Fruit fly (Drosophila melanogaster) whole organism, larva: ENCODE results near the gene hbt.

ENCODE experiments used
- noc ChIP-seq: fragments of 200-800 bp; sonication (Bioruptor generic); optimal IDR thresholded peaks from 3 replicates; lab custom pipeline; 2019; ENCODE audit warnings: missing biosample characterization, mild to moderate bottlenecking, missing genetic modification characterization, moderate library complexity

hbt gene

DNA sequence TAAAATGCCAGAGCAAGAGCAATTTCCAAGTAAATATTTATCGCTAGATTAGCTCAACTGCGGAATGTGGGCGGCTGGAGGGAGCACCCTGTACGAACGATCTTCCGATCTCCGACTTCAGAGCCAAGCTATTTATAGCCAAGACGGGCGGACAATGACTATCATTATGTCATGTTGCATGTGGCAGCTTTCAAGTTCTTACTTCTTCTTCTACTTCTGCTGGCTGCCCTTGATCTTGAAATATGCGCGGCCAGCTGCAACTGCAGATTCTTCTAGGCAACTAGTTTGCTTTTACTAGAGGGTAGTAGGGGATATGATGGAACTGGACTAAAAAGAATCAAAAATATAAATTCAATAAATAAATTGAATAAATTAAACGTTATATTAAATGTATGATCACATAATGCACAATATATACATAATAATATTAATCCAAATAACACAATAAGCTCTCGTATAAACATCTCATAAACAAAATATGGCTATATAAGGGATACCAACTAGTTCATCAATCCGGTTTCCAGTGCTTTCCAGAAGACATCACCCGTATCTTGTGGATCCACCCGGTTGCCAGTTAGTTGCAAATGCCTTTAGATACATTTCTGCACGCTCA lies 62.8 kb downstream of the hbt start:
- TF ChIP-seq noc (tag; lab: Kevin White, UChicago): no peak

DNA sequence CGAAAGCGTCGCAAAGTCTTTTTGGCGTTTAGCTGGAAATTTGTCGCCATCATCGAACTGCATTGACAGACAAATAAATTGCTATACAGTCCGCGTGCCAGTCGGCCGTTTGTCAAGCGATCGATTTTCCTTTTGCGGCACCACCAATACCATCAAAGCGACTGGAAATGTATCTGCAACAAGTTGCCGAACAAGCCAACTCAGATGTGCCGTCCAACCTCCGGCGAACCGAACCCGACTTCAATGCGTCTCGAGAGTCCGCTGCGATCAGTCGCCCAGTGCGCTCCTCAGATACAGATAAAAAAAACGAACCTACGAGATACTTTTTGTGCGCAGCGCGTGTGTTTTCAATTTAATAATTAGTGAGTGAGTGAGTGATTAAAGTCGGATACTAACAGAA lies 64.3 kb downstream of the hbt start:
- no peak for TF ChIP-seq noc (tag; lab: Kevin White, UChicago)

DNA sequence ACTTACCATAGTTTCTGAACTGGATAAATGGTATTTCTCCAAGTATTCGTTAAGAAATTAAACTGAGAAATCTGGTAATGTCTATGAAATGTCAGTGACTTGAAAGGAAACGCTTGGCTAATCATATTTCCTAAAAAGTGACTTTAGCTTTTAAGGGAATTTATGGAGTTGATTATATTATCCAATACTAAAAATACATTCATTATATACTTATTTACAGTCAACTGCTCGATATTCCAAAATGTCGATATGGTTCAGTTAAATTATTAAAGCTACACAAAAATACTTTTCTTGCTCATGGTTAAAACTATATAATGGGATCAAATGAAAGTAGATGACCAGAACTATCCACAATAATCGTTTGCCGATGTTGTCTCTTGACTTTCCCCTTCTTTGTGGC lies 65.1 kb downstream of the hbt start, which contains the start of gene CG31848:
CG31848 (minus strand) TSS at position 101 of the 400 bp plus-strand sequence.
- TF ChIP-seq noc (tag; lab: Kevin White, UChicago): no peak

DNA sequence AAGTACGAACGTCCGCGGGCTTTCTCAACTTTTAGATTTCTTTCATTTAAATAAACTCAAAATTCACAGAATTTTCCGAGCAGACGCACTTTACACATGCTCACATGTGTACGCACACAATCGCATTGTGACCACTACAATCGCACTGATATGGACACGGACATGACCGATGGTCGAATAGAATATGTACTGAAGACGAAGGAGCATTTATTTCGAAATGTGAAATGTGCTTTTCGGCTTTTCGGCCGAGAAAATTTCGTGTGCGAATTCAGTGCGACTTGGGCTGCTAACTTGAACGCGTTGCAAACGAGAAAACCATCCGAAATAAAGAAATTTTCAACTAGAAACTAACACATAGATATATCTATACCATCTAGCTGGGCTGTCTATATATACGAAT lies 70.2 kb downstream of the hbt start, which contains the start of gene CG44085:
CG44085 (plus strand) TSS at position 269 of the 400 bp plus-strand sequence.
- no peak for TF ChIP-seq noc (tag; lab: Kevin White, UChicago)

DNA sequence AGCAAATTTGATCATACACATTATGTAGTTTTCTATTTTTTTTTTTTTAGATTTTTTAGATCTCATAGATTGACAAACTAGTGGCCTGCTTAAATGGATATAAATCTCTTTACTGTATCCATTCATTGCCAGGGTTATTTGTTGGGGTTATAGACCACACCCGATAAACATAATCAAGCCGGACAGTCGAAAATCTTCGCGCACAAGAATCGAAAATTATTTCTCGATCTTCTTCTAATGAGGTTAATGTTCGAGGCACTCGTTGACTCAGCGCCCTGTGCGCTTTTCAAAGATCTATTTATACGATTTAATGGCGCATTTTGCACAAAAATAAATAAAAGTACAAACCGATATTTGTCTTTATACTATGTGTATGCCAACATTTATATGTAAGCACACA lies 71.3 kb downstream of the hbt start, which contains the start of gene CG31730:
CG31730 (minus strand) TSS at position 101 of the 400 bp plus-strand sequence.
- no peak for TF ChIP-seq noc (tag; lab: Kevin White, UChicago)

DNA sequence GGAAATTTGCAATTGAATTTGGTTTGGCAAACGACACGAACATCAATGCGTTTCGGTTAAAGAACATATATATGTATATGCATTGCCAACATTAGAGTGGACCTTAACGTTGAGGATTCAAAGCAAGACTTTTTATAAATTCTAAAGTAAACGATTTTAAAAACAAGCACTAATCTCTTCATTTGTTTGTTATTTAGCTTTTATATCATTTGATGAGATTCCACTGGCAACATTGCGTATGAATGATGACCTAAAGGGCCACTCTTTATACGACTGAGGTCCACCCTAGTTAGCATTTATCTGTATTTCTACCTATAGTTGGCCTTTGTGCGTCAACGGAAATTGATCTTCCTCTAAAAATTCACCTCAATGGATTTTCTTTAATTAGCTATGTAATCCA lies 72.2 kb downstream of the hbt start:
- no peak for TF ChIP-seq noc (tag; lab: Kevin White, UChicago)

DNA sequence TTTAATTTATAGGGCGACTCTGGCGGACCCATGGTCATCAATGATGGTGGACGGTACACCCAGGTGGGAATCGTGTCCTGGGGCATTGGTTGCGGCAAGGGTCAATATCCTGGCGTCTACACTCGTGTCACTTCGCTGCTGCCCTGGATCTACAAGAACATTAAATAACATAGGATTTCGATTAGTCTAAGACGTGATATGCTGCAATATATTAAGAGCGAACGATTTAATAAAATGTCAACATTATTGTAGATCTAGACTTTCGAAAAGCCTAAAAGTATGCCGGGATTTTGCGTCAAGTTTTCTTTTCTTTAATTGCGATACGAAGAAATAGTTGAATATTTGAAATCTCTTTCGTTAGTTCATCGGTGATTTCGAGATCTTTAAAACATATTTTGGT lies 73.7 kb downstream of the hbt start, which contains the start of gene Naa20B:
Naa20B (plus strand) TSS at position 301 of the 400 bp plus-strand sequence.
- no peak for TF ChIP-seq noc (tag; lab: Kevin White, UChicago)
